Worm (Caenorhabditis elegans) whole organism, L2 larva: ENCODE data around the gene hosl-1.

ENCODE experiments used
- C34F6.9 ChIP-seq: fragments of 150-350 bp; optimal IDR thresholded peaks from 2 replicates; lab custom pipeline; 2014; ENCODE audit warnings: missing biosample characterization, missing genetic modification characterization
- F13H6.1 ChIP-seq: sonication (generic microtip); optimal IDR thresholded peaks from 2 replicates; lab custom pipeline; 2016; ENCODE audit warnings: missing genetic modification characterization, missing compliant biosample characterization
- R02D3.7 ChIP-seq: fragments of 150-350 bp; optimal IDR thresholded peaks from 2 replicates; lab custom pipeline; 2014; ENCODE audit warnings: missing biosample characterization, missing genetic modification characterization
- Y55F3AM.14 ChIP-seq: fragments of 200-800 bp; sonication (Bioruptor generic); optimal IDR thresholded peaks from 2 replicates; lab custom pipeline; 2018; ENCODE audit warnings: mild to moderate bottlenecking, missing genetic modification characterization, missing compliant biosample characterization
- ZK546.5 ChIP-seq: sonication (generic microtip); optimal IDR thresholded peaks from 2 replicates; lab custom pipeline; 2017; ENCODE audit warnings: missing biosample characterization, missing genetic modification characterization
- alr-1 ChIP-seq: fragments of 150-350 bp; optimal IDR thresholded peaks from 2 replicates; lab custom pipeline; 2014; ENCODE audit warnings: missing biosample characterization, missing genetic modification characterization
- aly-2 ChIP-seq: fragments of 150-350 bp; optimal IDR thresholded peaks from 2 replicates; lab custom pipeline; 2014; ENCODE audit warnings: missing biosample characterization, missing genetic modification characterization
- ama-1 ChIP-seq: fragments of 150-350 bp; optimal IDR thresholded peaks from 2 replicates; lab custom pipeline; 2018; ENCODE audit warnings: inconsistent platforms
- blmp-1 ChIP-seq: sonication (generic microtip); optimal IDR thresholded peaks from 2 replicates; lab custom pipeline; 2017; ENCODE audit warnings: missing genetic modification characterization, mild to moderate bottlenecking, missing compliant biosample characterization, antibody characterized with exemption, moderate library complexity; ENCODE audit not compliant: insufficient read depth
- ceh-16 ChIP-seq: fragments of 150-350 bp; optimal IDR thresholded peaks from 2 replicates; lab custom pipeline; 2014; ENCODE audit warnings: missing biosample characterization, missing genetic modification characterization
- ceh-82 ChIP-seq: fragments of 150-350 bp; optimal IDR thresholded peaks from 2 replicates; lab custom pipeline; 2014; ENCODE audit warnings: missing biosample characterization, missing genetic modification characterization
- crh-2 ChIP-seq: sonication (generic microtip); optimal IDR thresholded peaks from 2 replicates; lab custom pipeline; 2017; ENCODE audit warnings: missing biosample characterization, missing genetic modification characterization
- dmd-4 ChIP-seq: sonication (generic microtip); optimal IDR thresholded peaks from 2 replicates; lab custom pipeline; 2017; ENCODE audit warnings: missing biosample characterization, missing genetic modification characterization
- egl-27 ChIP-seq: sonication (generic microtip); optimal IDR thresholded peaks from 3 replicates; lab custom pipeline; 2017; ENCODE audit warnings: missing biosample characterization, missing genetic modification reagents, missing genetic modification characterization
- elt-1 ChIP-seq: fragments of 150-350 bp; optimal IDR thresholded peaks from 2 replicates; lab custom pipeline; 2014; ENCODE audit warnings: missing biosample characterization, missing genetic modification characterization
- fos-1 ChIP-seq: fragments of 150-350 bp; optimal IDR thresholded peaks from 2 replicates; lab custom pipeline; 2014; ENCODE audit warnings: missing biosample characterization, missing genetic modification characterization
- gmeb-1 ChIP-seq: fragments of 150-350 bp; optimal IDR thresholded peaks from 2 replicates; lab custom pipeline; 2014; ENCODE audit warnings: missing biosample characterization, missing genetic modification characterization
- lin-13 ChIP-seq: fragments of 150-350 bp; optimal IDR thresholded peaks from 2 replicates; lab custom pipeline; 2014; ENCODE audit warnings: missing biosample characterization, missing genetic modification reagents, missing genetic modification characterization
- lin-39 ChIP-seq: fragments of 150-350 bp; optimal IDR thresholded peaks from 2 replicates; lab custom pipeline; 2014; ENCODE audit warnings: missing biosample characterization, missing genetic modification reagents, missing genetic modification characterization
- lsy-2 ChIP-seq, 2 experiments: fragments of 150-350 bp in 1 of 2; sonication (generic microtip) in 1 of 2; optimal IDR thresholded peaks; 2 replicates each; lab custom pipeline; 2014 to 2017; ENCODE audit warnings: missing biosample characterization in 2 of 2, missing genetic modification characterization in 2 of 2
- mab-5 ChIP-seq: fragments of 150-350 bp; optimal IDR thresholded peaks from 2 replicates; lab custom pipeline; 2014; ENCODE audit warnings: missing biosample characterization, missing genetic modification characterization
- mdl-1 ChIP-seq, 2 experiments: fragments of 150-350 bp in 1 of 2; sonication (generic microtip) in 1 of 2; optimal IDR thresholded peaks; 2 replicates each; lab custom pipeline; 2017; ENCODE audit warnings: missing biosample characterization in 2 of 2, missing genetic modification characterization in 2 of 2
- nhr-10 ChIP-seq: sonication (generic microtip); optimal IDR thresholded peaks from 2 replicates; lab custom pipeline; 2017; ENCODE audit warnings: missing biosample characterization, missing genetic modification characterization
- nhr-11 ChIP-seq: fragments of 150-350 bp; optimal IDR thresholded peaks from 2 replicates; lab custom pipeline; 2014; ENCODE audit warnings: missing biosample characterization, missing genetic modification characterization
- nhr-12 ChIP-seq: fragments of 150-350 bp; optimal IDR thresholded peaks from 2 replicates; lab custom pipeline; 2014; ENCODE audit warnings: missing biosample characterization, missing genetic modification characterization
- nhr-237 ChIP-seq: fragments of 150-350 bp; optimal IDR thresholded peaks from 2 replicates; lab custom pipeline; 2014; ENCODE audit warnings: missing biosample characterization, missing genetic modification characterization
- nhr-25 ChIP-seq: fragments of 150-350 bp; sonication (generic microtip); optimal IDR thresholded peaks from 3 replicates; lab custom pipeline; 2014; ENCODE audit warnings: missing biosample characterization, missing genetic modification characterization
- nhr-6 ChIP-seq: fragments of 150-350 bp; optimal IDR thresholded peaks from 2 replicates; lab custom pipeline; 2014; ENCODE audit warnings: missing biosample characterization, missing genetic modification characterization
- nhr-77 ChIP-seq: fragments of 150-350 bp; optimal IDR thresholded peaks from 2 replicates; lab custom pipeline; 2014; ENCODE audit warnings: missing biosample characterization, missing genetic modification characterization
- peb-1 ChIP-seq: fragments of 150-350 bp; optimal IDR thresholded peaks from 2 replicates; lab custom pipeline; 2014; ENCODE audit warnings: missing biosample characterization, missing genetic modification characterization
- sem-4 ChIP-seq: fragments of 150-350 bp; optimal IDR thresholded peaks from 2 replicates; lab custom pipeline; 2014; ENCODE audit warnings: missing biosample characterization, missing genetic modification reagents, missing genetic modification characterization
- skn-1 ChIP-seq: sonication (generic microtip); optimal IDR thresholded peaks from 2 replicates; lab custom pipeline; 2017; ENCODE audit warnings: missing biosample characterization, missing genetic modification characterization
- sma-3 ChIP-seq: sonication (generic microtip); optimal IDR thresholded peaks from 2 replicates; lab custom pipeline; 2016; ENCODE audit warnings: missing genetic modification reagents, missing genetic modification characterization, missing compliant biosample characterization
- sma-9 ChIP-seq, 2 experiments: fragments of 150-350 bp in 1 of 2; sonication (generic microtip) in 1 of 2; optimal IDR thresholded peaks; 2 replicates each; lab custom pipeline; 2014 to 2016; ENCODE audit warnings: missing genetic modification characterization in 2 of 2, mild to moderate bottlenecking in 1 of 2, missing biosample characterization in 1 of 2, missing compliant biosample characterization in 1 of 2, missing genetic modification reagents in 1 of 2, moderate library complexity in 1 of 2
- snpc-4 ChIP-seq: fragments of 150-350 bp; optimal IDR thresholded peaks from 2 replicates; lab custom pipeline; 2014; ENCODE audit warnings: missing biosample characterization, missing genetic modification characterization
- unc-39 ChIP-seq: fragments of 150-350 bp; optimal IDR thresholded peaks from 2 replicates; lab custom pipeline; 2014; ENCODE audit warnings: missing biosample characterization, missing genetic modification characterization
- unc-55 ChIP-seq: fragments of 150-350 bp; sonication (generic microtip); optimal IDR thresholded peaks from 3 replicates; lab custom pipeline; 2014; ENCODE audit warnings: missing biosample characterization, missing genetic modification reagents, missing genetic modification characterization
- unc-62 ChIP-seq: fragments of 150-350 bp; optimal IDR thresholded peaks from 2 replicates; lab custom pipeline; 2014; ENCODE audit warnings: missing biosample characterization, missing genetic modification reagents, missing genetic modification characterization
- ztf-1 ChIP-seq: fragments of 200-800 bp; sonication (Bioruptor generic); conservative IDR thresholded peaks from 2 replicates; pipeline ENCODE4 v1.3.6; 2022; ENCODE audit warnings: missing genetic modification characterization, missing compliant biosample characterization
- ztf-11 ChIP-seq: sonication (generic microtip); optimal IDR thresholded peaks from 2 replicates; lab custom pipeline; 2017; ENCODE audit warnings: missing biosample characterization, missing genetic modification characterization
- ztf-4 ChIP-seq: fragments of 150-350 bp; optimal IDR thresholded peaks from 2 replicates; lab custom pipeline; 2014; ENCODE audit warnings: missing biosample characterization, missing genetic modification characterization

hosl-1 gene

DNA sequence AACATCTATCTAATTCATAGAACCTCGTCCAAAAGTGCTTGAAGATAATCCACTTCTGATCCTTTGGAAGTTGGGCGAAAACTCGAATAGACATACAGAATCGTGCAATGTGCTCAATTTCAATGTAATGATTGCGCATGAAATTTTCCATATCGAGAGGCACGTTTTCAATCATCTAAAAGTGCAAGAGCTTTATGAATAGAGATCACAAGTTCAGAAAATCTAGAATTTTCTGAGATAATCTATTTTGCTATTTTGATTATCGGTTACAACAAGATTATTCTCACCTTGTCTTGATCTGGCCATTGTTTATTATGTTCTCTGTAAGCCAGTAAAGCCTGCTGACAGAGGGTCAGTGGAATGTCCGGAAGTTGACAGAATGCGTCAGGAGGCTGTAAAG, 20.7 kb downstream of the hosl-1 start:
- TF ChIP-seq lin-13 (GFP tag; lab: Kevin White, UChicago) (no peak), alr-1 (no peak), unc-39 (no peak), ceh-16 (no peak), nhr-237 (tag; lab: Kevin White, UChicago) (no peak), nhr-10 (tag; lab: Kevin White, UChicago) (no peak), ztf-4 (tag; lab: Kevin White, UChicago) (no peak), egl-27 (tag; lab: Kevin White, UChicago) (no peak), snpc-4 (tag; lab: Kevin White, UChicago) (no peak), skn-1 (no peak), R02D3.7 (tag; lab: Kevin White, UChicago) (no peak), lin-39 (no peak), ztf-11 (tag; lab: Kevin White, UChicago) (no peak), peb-1 (tag; lab: Kevin White, UChicago) (no peak), nhr-11 (tag; lab: Kevin White, UChicago) (no peak), aly-2 (tag; lab: Kevin White, UChicago) (no peak)

ce11 chrX:4658303-4658702, 21.4 kb downstream of the hosl-1 start:
- no peak for TF ChIP-seq aly-2 (tag; lab: Kevin White, UChicago)
- TF ChIP-seq lsy-2 (tag; optimal IDR thresholded peaks at IDR 0.05; lab: Kevin White, UChicago): no peak
- TF ChIP-seq sem-4: no peak
- TF ChIP-seq mdl-1 (tag; optimal IDR thresholded peaks at IDR 0.05; lab: Kevin White, UChicago): no peak
- no peak for TF ChIP-seq nhr-12 (tag; lab: Kevin White, UChicago)
- no peak for TF ChIP-seq gmeb-1 (tag; lab: Kevin White, UChicago)
- TF ChIP-seq fos-1 (tag; lab: Kevin White, UChicago): no peak
- TF ChIP-seq C34F6.9 (tag; lab: Kevin White, UChicago): no peak
- TF ChIP-seq sma-9 (GFP tag; optimal IDR thresholded peaks at IDR 0.05; lab: Kevin White, UChicago): no peak
- TF ChIP-seq sma-9 (tag; optimal IDR thresholded peaks at IDR 0.05; lab: Kevin White, UChicago): no peak
- no peak for TF ChIP-seq ztf-11 (tag; lab: Kevin White, UChicago)
- TF ChIP-seq nhr-6 (tag; lab: Kevin White, UChicago): no peak
- TF ChIP-seq sma-3: no peak
- no peak for TF ChIP-seq ceh-16
- no peak for TF ChIP-seq nhr-237 (tag; lab: Kevin White, UChicago)
- no peak for TF ChIP-seq lin-13 (GFP tag; lab: Kevin White, UChicago)
- no peak for TF ChIP-seq peb-1 (tag; lab: Kevin White, UChicago)
- no peak for TF ChIP-seq blmp-1 (tag; lab: Kevin White, UChicago)
- TF ChIP-seq egl-27 (tag; lab: Kevin White, UChicago): no peak
- no peak for TF ChIP-seq Y55F3AM.14

DNA sequence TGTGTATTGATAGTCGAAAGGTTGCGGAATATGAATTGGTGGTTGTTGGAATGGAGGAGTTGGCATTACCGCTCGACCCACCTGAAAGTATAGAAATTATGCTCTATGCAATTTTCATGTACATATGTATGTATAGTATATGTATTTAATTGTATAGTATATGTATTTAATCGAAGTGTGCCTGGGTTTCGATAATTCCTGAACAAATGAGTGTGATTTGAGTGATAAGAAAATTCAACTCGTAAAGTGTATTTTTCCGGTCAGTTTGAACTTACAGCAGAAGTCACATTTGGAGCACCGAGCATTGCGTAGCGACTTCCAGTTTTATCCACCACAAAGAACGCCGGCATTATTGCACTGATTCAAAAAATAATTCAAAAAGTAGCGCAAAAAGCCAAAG, 21.8 kb downstream of the hosl-1 start:
- TF ChIP-seq nhr-10 (tag; lab: Kevin White, UChicago) (no peak), dmd-4 (tag; lab: Kevin White, UChicago) (no peak), ceh-82 (tag; lab: Kevin White, UChicago) (no peak)

ce11 chrX:4660268-4660880, 23.5 kb downstream of the hosl-1 start, which contains the start of gene nhr-45:
Gene nhr-45, minus strand, starts transcription at chrX:4660318.
- TF ChIP-seq dmd-4 (tag; lab: Kevin White, UChicago) (no peak), fos-1 (tag; lab: Kevin White, UChicago) (peak; percentile 67), alr-1 (no peak), elt-1 (tag; lab: Kevin White, UChicago) (no peak)

DNA sequence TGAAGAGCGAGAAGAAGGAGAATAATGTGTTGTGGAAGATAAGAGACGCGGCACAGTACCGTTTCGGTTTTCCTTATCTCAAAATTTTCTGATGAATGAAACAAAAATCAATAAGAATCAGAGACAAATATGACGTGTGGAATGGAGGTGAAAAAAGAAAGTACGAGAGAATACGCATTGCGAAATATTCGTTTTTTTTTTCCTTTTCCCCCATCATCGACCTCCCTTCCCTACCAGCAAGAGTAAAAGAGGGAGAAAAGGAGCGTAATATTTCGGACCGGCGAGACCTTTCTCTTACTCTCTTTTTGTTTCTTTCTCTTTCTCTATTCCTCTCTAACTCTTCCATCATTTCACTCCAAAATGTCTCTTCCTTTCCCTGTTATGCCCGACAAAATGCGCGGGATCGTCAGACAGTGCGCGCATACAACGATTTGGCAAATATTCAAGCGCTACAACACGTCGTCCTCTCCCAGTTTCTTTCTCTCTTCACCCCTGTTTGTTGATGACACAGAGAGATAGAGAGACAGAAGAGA, 25.4 kb downstream of the hosl-1 start:
- TF ChIP-seq unc-39 (no peak), F13H6.1 (tag; lab: Kevin White, UChicago) (peak; percentile 79), nhr-11 (tag; lab: Kevin White, UChicago) (no peak), egl-27 (tag; lab: Kevin White, UChicago) (peak; percentile 16), ZK546.5 (tag; lab: Kevin White, UChicago) (no peak), ztf-11 (tag; lab: Kevin White, UChicago) (no peak), peb-1 (tag; lab: Kevin White, UChicago) (peak; percentile 31), nhr-77 (no peak), ama-1 (lab: Kevin White, UChicago) (peak; percentile 13), blmp-1 (tag; lab: Kevin White, UChicago) (peak; percentile 85), unc-55 (GFP tag; lab: Kevin White, UChicago) (peak; percentile 53), sem-4 (peak; percentile 11), fos-1 (tag; lab: Kevin White, UChicago) (peak; percentile 72), skn-1 (no peak), nhr-25 (tag; lab: Kevin White, UChicago) (peak; percentile 84), dmd-4 (tag; lab: Kevin White, UChicago) (no peak), Y55F3AM.14 (peak; percentile 95), ztf-1 (GFP tag; lab: Robert Waterston, UW) (no peak), nhr-10 (tag; lab: Kevin White, UChicago) (no peak), gmeb-1 (tag; lab: Kevin White, UChicago) (peak; percentile 3), crh-2 (tag; lab: Kevin White, UChicago) (peak; percentile 72), lin-39 (no peak), R02D3.7 (tag; lab: Kevin White, UChicago) (no peak), unc-62 (no peak), sma-3 (peak; percentile 76), lsy-2 (tag; optimal IDR thresholded peaks at IDR 0.05; lab: Kevin White, UChicago) (peak; percentile 11 to 39), mab-5 (no peak)
